Worm (Caenorhabditis elegans) whole organism, L3 larva: ENCODE measurements around the gene dif-1.

Source experiments
- nfya-1 ChIP-seq: sonication (generic microtip); optimal IDR thresholded peaks from 2 replicates; lab custom pipeline; 2017; ENCODE audit warnings: missing genetic modification characterization, mild to moderate bottlenecking, missing compliant biosample characterization, antibody characterized with exemption, moderate library complexity; ENCODE audit not compliant: insufficient read depth
- nhr-25 ChIP-seq: sonication (generic microtip); optimal IDR thresholded peaks from 2 replicates; lab custom pipeline; 2017; ENCODE audit warnings: missing biosample characterization, missing genetic modification characterization

DNA sequence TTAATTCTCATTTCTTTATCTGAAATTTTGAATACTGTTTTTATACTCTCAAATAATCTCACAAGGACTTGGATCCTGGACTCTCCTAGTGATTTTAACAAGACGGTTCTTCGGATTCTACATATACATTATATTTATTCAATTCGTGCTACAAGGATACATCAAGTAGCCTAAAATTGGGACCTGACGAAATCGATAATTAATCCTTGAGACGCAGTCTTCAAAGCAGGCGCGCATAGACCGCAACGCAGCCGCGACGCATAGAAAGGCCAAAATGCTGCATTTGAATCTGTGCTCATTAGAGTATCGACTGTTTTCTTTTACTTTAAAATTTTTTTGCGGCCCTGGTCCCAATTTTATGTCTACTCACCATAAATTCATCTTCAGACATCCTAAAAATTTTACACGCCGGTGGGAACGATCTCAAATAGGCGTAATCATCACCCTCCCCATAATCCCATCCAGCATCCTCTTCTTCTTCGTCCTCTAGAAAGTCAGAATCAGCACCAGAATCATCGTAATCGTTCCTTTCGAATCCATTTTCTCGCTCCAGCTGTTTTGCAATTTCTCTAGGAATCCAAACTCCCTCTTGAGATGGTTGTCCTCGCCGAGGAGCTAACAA lies 22.4 kb upstream of the dif-1 start, which contains the start of gene cec-4:
- TF ChIP-seq nhr-25 (tag; lab: Kevin White, UChicago) (no peak), nfya-1 (tag; lab: Kevin White, UChicago) (no peak)
